Worm (Caenorhabditis elegans) whole organism, L3 larva: ENCODE measurements around the gene ess-2.
A peak's percentile ranks its signal among the peaks of the same experiment; 100 is the strongest.

ENCODE experiments used
- R02D3.7 ChIP-seq: fragments of 150-350 bp; optimal IDR thresholded peaks from 2 replicates; lab custom pipeline; 2014; ENCODE audit warnings: missing biosample characterization, missing genetic modification characterization
- aly-2 ChIP-seq: fragments of 150-350 bp; optimal IDR thresholded peaks from 2 replicates; lab custom pipeline; 2014; ENCODE audit warnings: missing biosample characterization, missing genetic modification characterization
- ceh-16 ChIP-seq: sonication (generic microtip); optimal IDR thresholded peaks from 2 replicates; lab custom pipeline; 2017; ENCODE audit warnings: missing biosample characterization, missing genetic modification characterization
- ceh-82 ChIP-seq: fragments of 150-350 bp; optimal IDR thresholded peaks from 2 replicates; lab custom pipeline; 2014; ENCODE audit warnings: missing biosample characterization, missing genetic modification characterization
- ceh-9 ChIP-seq: sonication (generic microtip); optimal IDR thresholded peaks from 2 replicates; lab custom pipeline; 2018; ENCODE audit warnings: missing biosample characterization, missing genetic modification characterization
- daf-12 ChIP-seq: fragments of 150-350 bp; optimal IDR thresholded peaks from 2 replicates; lab custom pipeline; 2014; ENCODE audit warnings: missing biosample characterization, missing genetic modification reagents, missing genetic modification characterization
- egl-5 ChIP-seq: fragments of 150-350 bp; optimal IDR thresholded peaks from 2 replicates; lab custom pipeline; 2017; ENCODE audit warnings: missing biosample characterization, missing genetic modification reagents, missing genetic modification characterization, inconsistent platforms
- elt-1 ChIP-seq: fragments of 150-350 bp; optimal IDR thresholded peaks from 2 replicates; lab custom pipeline; 2014; ENCODE audit warnings: missing biosample characterization, missing genetic modification characterization
- elt-3 ChIP-seq, 3 experiments: fragments of 150-350 bp in 1 of 3; sonication (generic microtip) in 2 of 3; optimal IDR thresholded peaks; 2 replicates in 2 of 3; 4 replicates in 1 of 3; lab custom pipeline; 2014 to 2017; ENCODE audit warnings: missing biosample characterization in 3 of 3, missing genetic modification characterization in 3 of 3
- fkh-10 ChIP-seq: sonication (generic microtip); optimal IDR thresholded peaks from 2 replicates; lab custom pipeline; 2017; ENCODE audit warnings: missing biosample characterization, missing genetic modification reagents, missing genetic modification characterization
- fkh-2 ChIP-seq: fragments of 150-350 bp; optimal IDR thresholded peaks from 2 replicates; lab custom pipeline; 2014; ENCODE audit warnings: missing biosample characterization, missing genetic modification reagents, missing genetic modification characterization
- fos-1 ChIP-seq: fragments of 150-350 bp; optimal IDR thresholded peaks from 2 replicates; lab custom pipeline; 2014; ENCODE audit warnings: missing biosample characterization, missing genetic modification characterization
- hmg-11 ChIP-seq: sonication (generic microtip); optimal IDR thresholded peaks from 2 replicates; lab custom pipeline; 2016; ENCODE audit warnings: missing genetic modification characterization, missing compliant biosample characterization
- lin-15B ChIP-seq: fragments of 150-350 bp; optimal IDR thresholded peaks from 2 replicates; lab custom pipeline; 2014; ENCODE audit warnings: missing biosample characterization, missing genetic modification characterization
- lin-39 ChIP-seq: fragments of 150-350 bp; optimal IDR thresholded peaks from 2 replicates; lab custom pipeline; 2018; ENCODE audit warnings: missing biosample characterization, missing genetic modification reagents, missing genetic modification characterization
- lsy-12 ChIP-seq: sonication (generic microtip); optimal IDR thresholded peaks from 2 replicates; lab custom pipeline; 2016; ENCODE audit warnings: mild to moderate bottlenecking, missing genetic modification characterization, missing compliant biosample characterization
- nfya-1 ChIP-seq: sonication (generic microtip); optimal IDR thresholded peaks from 2 replicates; lab custom pipeline; 2017; ENCODE audit warnings: missing genetic modification characterization, mild to moderate bottlenecking, missing compliant biosample characterization, antibody characterized with exemption, moderate library complexity; ENCODE audit not compliant: insufficient read depth
- nhr-11 ChIP-seq: fragments of 150-350 bp; optimal IDR thresholded peaks from 2 replicates; lab custom pipeline; 2014; ENCODE audit warnings: missing biosample characterization, missing genetic modification characterization
- nhr-237 ChIP-seq: fragments of 150-350 bp; optimal IDR thresholded peaks from 2 replicates; lab custom pipeline; 2014; ENCODE audit warnings: missing biosample characterization, missing genetic modification characterization
- nhr-25 ChIP-seq: sonication (generic microtip); optimal IDR thresholded peaks from 2 replicates; lab custom pipeline; 2017; ENCODE audit warnings: missing biosample characterization, missing genetic modification characterization
- nhr-28 ChIP-seq: fragments of 150-350 bp; optimal IDR thresholded peaks from 2 replicates; lab custom pipeline; 2014; ENCODE audit warnings: missing biosample characterization, missing genetic modification characterization
- nhr-43 ChIP-seq: sonication (generic microtip); optimal IDR thresholded peaks from 2 replicates; lab custom pipeline; 2016; ENCODE audit warnings: mild to moderate bottlenecking, missing genetic modification characterization, missing compliant biosample characterization; ENCODE audit not compliant: poor library complexity, severe bottlenecking
- nhr-67 ChIP-seq: fragments of 150-350 bp; optimal IDR thresholded peaks from 2 replicates; lab custom pipeline; 2014; ENCODE audit warnings: missing biosample characterization, missing genetic modification characterization
- pha-4 ChIP-seq: fragments of 150-350 bp; optimal IDR thresholded peaks from 2 replicates; lab custom pipeline; 2014; ENCODE audit warnings: missing biosample characterization, missing genetic modification reagents, missing genetic modification characterization
- pqm-1 ChIP-seq: fragments of 150-350 bp; optimal IDR thresholded peaks from 2 replicates; lab custom pipeline; 2017; ENCODE audit warnings: missing biosample characterization, missing genetic modification characterization, inconsistent platforms
- sea-2 ChIP-seq: fragments of 150-350 bp; sonication (generic microtip); optimal IDR thresholded peaks from 4 replicates; lab custom pipeline; 2014; ENCODE audit warnings: missing biosample characterization, missing genetic modification reagents, missing genetic modification characterization
- skn-1 ChIP-seq: fragments of 150-350 bp; optimal IDR thresholded peaks from 2 replicates; lab custom pipeline; 2014; ENCODE audit warnings: missing biosample characterization, missing genetic modification characterization
- snpc-4 ChIP-seq: fragments of 150-350 bp; optimal IDR thresholded peaks from 2 replicates; lab custom pipeline; 2014; ENCODE audit warnings: missing biosample characterization, missing genetic modification characterization
- tbx-2 ChIP-seq: sonication (generic microtip); optimal IDR thresholded peaks from 2 replicates; lab custom pipeline; 2016; ENCODE audit warnings: mild to moderate bottlenecking, missing genetic modification characterization, missing compliant biosample characterization
- zag-1 ChIP-seq: fragments of 150-350 bp; optimal IDR thresholded peaks from 2 replicates; lab custom pipeline; 2014; ENCODE audit warnings: missing biosample characterization, missing genetic modification characterization
- ztf-4 ChIP-seq: fragments of 150-350 bp; optimal IDR thresholded peaks from 2 replicates; lab custom pipeline; 2014; ENCODE audit warnings: missing biosample characterization, missing genetic modification characterization

The ess-2 gene

DNA sequence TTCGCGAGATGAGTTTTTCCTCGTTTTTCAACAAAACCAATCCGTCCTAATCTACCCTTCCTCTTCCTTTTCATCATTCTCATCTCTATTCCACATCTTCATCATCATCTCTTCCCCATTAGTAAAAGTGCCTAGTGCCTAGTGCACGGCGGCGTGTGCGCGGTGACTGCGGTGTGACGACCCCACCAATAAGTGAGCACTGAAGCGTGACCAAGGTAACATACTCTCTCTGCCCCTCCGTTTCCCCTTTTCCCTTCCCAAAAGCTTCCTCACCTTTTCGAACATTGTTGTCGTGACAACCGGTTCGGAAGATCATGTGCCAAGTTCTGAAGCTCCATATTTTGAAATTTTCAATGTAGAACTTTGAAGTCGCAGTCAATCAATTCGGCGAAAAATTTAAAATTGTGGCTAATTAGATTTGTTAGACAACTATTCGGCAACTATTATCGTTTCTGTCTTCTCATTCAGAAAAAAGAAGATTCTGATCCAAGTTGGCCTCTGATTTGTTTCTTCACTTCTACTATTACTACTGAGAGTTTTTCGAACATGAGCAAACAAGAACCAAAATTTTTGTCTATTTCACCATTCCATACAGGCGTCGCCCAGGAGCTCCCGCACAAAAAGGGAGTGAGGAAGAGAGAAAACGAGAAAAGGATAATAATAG, 22.3 kb upstream of the ess-2 start:
- TF ChIP-seq R02D3.7 (tag; lab: Kevin White, UChicago) = no peak
- no peak for TF ChIP-seq nhr-28
- TF ChIP-seq zag-1 (tag; lab: Kevin White, UChicago) = no peak
- TF ChIP-seq fkh-10 (GFP tag; lab: Kevin White, UChicago) = no peak
- TF ChIP-seq pqm-1 (tag; lab: Kevin White, UChicago) = no peak
- no peak for TF ChIP-seq nhr-25 (tag; lab: Kevin White, UChicago)
- TF ChIP-seq, all 47 proteins: peak for 0

DNA sequence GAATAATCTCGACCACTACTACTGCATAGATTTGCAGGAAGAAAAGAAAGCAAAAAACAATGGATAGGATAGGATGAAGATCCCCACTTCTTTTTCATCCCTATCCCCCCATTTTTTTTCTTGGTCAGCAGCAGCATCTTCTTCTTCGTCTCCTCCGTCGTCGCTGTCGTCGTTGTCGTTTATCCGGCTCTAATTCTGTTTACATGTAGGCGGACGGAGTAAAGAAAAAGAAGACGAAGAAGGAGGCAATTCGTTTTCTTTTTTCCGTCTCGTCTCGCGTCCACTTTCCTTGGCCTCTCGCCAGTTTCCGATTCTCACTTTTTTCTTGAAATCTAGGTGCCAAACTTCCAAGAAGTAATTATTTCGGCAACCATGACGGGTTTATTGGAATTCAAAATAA, 21.6 kb upstream of the ess-2 start:
- TF ChIP-seq fos-1 (tag; lab: Kevin White, UChicago) (no peak), nfya-1 (peak; percentile 45), fkh-10 (GFP tag; lab: Kevin White, UChicago) (peak; percentile 87), nhr-25 (tag; lab: Kevin White, UChicago) (no peak), lin-15B (tag; lab: Kevin White, UChicago) (no peak)

DNA sequence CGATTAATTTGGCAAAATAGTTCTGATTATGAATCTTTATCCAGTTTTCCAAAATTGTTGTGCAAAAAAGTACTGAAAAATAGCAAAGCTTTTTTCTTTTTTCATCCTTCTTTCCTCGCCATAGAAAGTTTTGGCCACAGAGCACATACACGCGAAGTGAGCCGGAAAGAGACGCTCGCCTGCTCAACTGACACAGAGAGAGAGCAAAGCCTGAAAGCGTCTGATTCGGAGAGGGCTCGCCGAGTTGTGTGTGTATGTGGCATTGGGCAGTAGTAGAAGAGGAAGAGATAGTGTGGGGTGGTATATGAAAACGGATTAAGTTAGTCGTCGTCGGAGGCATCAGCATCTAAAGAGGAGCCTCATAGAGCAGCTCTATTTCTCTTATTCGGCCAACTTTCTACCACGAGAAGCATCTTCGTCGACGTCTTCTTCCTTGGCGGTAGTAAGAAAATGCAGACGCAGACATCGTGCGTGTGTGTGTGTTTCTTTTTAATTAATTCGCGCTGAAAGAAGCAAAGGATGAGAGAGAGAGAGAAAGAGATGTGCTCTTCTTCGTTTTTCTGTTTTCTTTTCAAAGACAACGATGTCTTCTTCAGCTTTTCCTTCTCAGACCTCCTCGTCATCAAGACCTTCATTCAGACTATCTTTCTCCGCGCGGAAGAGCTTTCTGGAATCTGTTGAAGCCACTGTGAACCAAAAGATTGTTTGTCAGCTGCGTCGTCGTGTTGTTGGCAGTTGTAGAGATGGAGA, 19.7 kb upstream of the ess-2 start:
- TF ChIP-seq tbx-2 (tag; lab: Kevin White, UChicago) (no peak), snpc-4 (tag; lab: Kevin White, UChicago) (no peak), fkh-10 (GFP tag; lab: Kevin White, UChicago) (peak; percentile 42), ceh-16 (tag; lab: Kevin White, UChicago) (no peak), fos-1 (tag; lab: Kevin White, UChicago) (no peak), skn-1 (no peak), pha-4 (tag; lab: Kevin White, UChicago) (no peak), daf-12 (tag; lab: Kevin White, UChicago) (no peak), sea-2 (no peak), nhr-11 (tag; lab: Kevin White, UChicago) (no peak), aly-2 (tag; lab: Kevin White, UChicago) (no peak), pqm-1 (tag; lab: Kevin White, UChicago) (no peak), lin-15B (tag; lab: Kevin White, UChicago) (peak; percentile 12), ceh-9 (tag; lab: Kevin White, UChicago) (no peak), nhr-237 (tag; lab: Kevin White, UChicago) (no peak), lin-39 (tag; lab: Kevin White, UChicago) (peak; percentile 58), ztf-4 (no peak), nhr-28 (no peak), ceh-82 (tag; lab: Kevin White, UChicago) (no peak), lsy-12 (tag; lab: Kevin White, UChicago) (no peak), egl-5 (tag; lab: Kevin White, UChicago) (no peak), nfya-1 (peak; percentile 51), R02D3.7 (tag; lab: Kevin White, UChicago) (no peak)
- TF ChIP-seq, all 47 proteins: peak for 4

DNA sequence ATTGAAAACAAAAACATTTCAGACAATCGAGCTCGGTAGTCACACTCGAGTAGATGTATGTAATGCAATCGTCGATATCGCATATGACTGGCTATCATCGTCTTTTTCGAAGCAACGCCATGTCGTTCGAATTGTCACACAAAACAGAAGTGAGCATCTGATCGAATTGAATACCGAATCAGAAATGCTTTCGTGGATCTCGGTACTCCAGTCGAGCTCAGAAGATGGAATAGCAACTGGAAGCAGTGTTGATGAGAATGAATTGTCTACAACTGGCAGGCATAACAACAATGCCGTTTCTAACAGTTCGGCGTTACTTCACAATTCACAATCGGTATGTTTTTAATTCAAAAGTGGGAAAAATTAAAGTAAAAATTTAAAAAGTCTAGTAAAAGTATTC, 19.1 kb upstream of the ess-2 start:
- TF ChIP-seq ceh-9 (tag; lab: Kevin White, UChicago) (no peak), pha-4 (tag; lab: Kevin White, UChicago) (no peak), pqm-1 (tag; lab: Kevin White, UChicago) (no peak), ceh-16 (tag; lab: Kevin White, UChicago) (no peak), elt-1 (tag; lab: Kevin White, UChicago) (no peak), daf-12 (tag; lab: Kevin White, UChicago) (no peak), nhr-11 (tag; lab: Kevin White, UChicago) (no peak), elt-3 (tag; optimal IDR thresholded peaks at IDR 0.05; lab: Kevin White, UChicago) (no peak), snpc-4 (tag; lab: Kevin White, UChicago) (no peak), nhr-43 (tag; lab: Kevin White, UChicago) (no peak)

DNA sequence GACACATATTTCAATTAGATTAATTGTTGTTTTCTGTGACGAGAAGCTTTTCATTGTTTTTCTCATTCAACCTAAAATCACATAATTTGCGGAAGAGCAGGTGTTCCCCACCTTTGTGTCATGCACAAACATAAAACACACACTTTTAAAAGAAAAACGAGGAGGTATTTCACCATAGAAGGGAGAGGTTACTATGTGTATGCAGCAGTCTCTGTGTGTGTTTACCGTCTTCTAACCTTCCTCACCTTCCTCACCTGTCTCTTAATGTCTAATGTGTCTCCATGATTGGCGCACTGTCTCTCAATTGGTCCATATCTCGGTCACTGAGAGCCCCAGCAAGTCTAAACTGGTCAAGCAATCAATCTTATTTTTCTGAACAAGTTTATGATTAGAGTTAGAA, 16.2 kb upstream of the ess-2 start:
- TF ChIP-seq fkh-2 (no peak), hmg-11 (tag; lab: Kevin White, UChicago) (no peak), pha-4 (tag; lab: Kevin White, UChicago) (peak; percentile 25), tbx-2 (tag; lab: Kevin White, UChicago) (no peak), R02D3.7 (tag; lab: Kevin White, UChicago) (no peak), nhr-67 (tag; lab: Kevin White, UChicago) (no peak)
